Fruit fly (Drosophila melanogaster): ENCODE measurements around the gene CG15743.

Gene CG15743

DNA sequence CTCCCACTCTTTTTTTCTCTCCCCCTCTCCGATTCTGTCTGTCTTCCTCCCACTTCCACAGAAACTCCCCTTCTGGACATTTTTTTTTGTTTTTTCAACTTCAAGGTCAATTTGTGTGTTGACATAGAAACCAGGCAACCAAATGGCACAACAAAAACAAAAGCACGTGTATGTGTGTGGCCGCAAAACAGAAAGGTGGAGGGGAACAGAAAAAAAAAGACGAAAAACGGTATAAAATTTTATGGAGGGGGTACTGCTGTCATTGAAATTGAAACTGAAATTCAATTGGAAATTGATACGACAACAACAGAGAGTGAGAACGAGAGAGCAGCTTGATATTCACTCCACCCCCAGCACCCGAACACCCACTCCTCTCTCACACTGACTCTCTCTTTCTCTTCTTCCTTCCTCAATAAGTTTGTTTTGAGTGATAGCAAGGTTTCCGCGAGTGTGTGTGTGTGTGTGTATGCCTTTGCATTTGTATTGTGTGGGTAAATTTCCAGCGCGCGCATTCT is 7.0 kb upstream of the CG15743 start (continued):
- TF ChIP-seq Neu2 (GFP tag; optimal IDR thresholded peaks at IDR 0.05; ENCODE audit: borderline replicate concordance) (no peak), CG16815 (GFP tag; optimal IDR thresholded peaks at IDR 0.05) (no peak), ab (GFP tag; optimal IDR thresholded peaks at IDR 0.05) (no peak), wor (GFP tag; IDR thresholded peaks at IDR 0.05) (no peak), CG10654 (GFP tag; optimal IDR thresholded peaks at IDR 0.05) (no peak), CG2889 (GFP tag; IDR thresholded peaks at IDR 0.05) (no peak), ERR (GFP tag; optimal IDR thresholded peaks at IDR 0.05) (peak; percentile 30), Doc2 (GFP tag; IDR thresholded peaks at IDR 0.05) (no peak), CG6854 (GFP tag; optimal IDR thresholded peaks at IDR 0.05) (no peak), Pdp1 (GFP tag; optimal IDR thresholded peaks at IDR 0.05) (no peak), CG17802 (tag; optimal IDR thresholded peaks at IDR 0.05) (no peak), CG17612 (GFP tag; IDR thresholded peaks at IDR 0.05) (no peak), pfk (GFP tag; optimal IDR thresholded peaks at IDR 0.05) (no peak), Myb (GFP tag; optimal IDR thresholded peaks at IDR 0.05) (no peak), CG7357 (GFP tag; IDR thresholded peaks at IDR 0.05) (no peak), CG18476 (GFP tag; optimal IDR thresholded peaks at IDR 0.05) (no peak), repo (GFP tag; optimal IDR thresholded peaks at IDR 0.05) (no peak), tx (GFP tag; optimal IDR thresholded peaks at IDR 0.05) (no peak), CG2129 (GFP tag; IDR thresholded peaks at IDR 0.05; ENCODE audit: partially characterized antibody) (no peak), Dll (GFP tag; IDR thresholded peaks at IDR 0.05; ENCODE audit: partially characterized antibody) (no peak), dpn (GFP tag; optimal IDR thresholded peaks at IDR 0.05) (no peak), abd-A (tag; optimal IDR thresholded peaks at IDR 0.05) (peak; percentile 24), org-1 (GFP tag; optimal IDR thresholded peaks at IDR 0.05) (no peak), CG4424 (GFP tag; optimal IDR thresholded peaks at IDR 0.05) (no peak), Dip2 (GFP tag; IDR thresholded peaks at IDR 0.05) (no peak), maf-S (GFP tag; optimal IDR thresholded peaks at IDR 0.05) (no peak), CG7372 (GFP tag; IDR thresholded peaks at IDR 0.05) (no peak), CG12769 (tag; optimal IDR thresholded peaks at IDR 0.05) (peak; percentile 4), CG2199 (GFP tag; IDR thresholded peaks at IDR 0.05) (no peak), fd102C (GFP tag; optimal IDR thresholded peaks at IDR 0.05) (no peak), NC2β (GFP tag; optimal IDR thresholded peaks at IDR 0.05) (no peak), z (GFP tag; IDR thresholded peaks at IDR 0.05) (peak; percentile 65; the same call in 1 of the 3 replicates), CG7963 (GFP tag; IDR thresholded peaks at IDR 0.05; ENCODE audit: partially characterized antibody) (no peak), Usf (GFP tag; optimal IDR thresholded peaks at IDR 0.05) (no peak), CG8478 (optimal IDR thresholded peaks at IDR 0.05) (no peak), cwo (GFP tag; optimal IDR thresholded peaks at IDR 0.05) (peak; percentile 70), Awh (GFP tag; IDR thresholded peaks at IDR 0.05) (no peak), CG11504 (tag; optimal IDR thresholded peaks at IDR 0.05) (no peak), CG17829 (tag; optimal IDR thresholded peaks at IDR 0.05) (no peak), CG10267 (tag; optimal IDR thresholded peaks at IDR 0.05) (no peak), CG3407 (GFP tag; optimal IDR thresholded peaks at IDR 0.05) (no peak), sens-2 (GFP tag; IDR thresholded peaks at IDR 0.05) (no peak), Hey (tag; optimal IDR thresholded peaks at IDR 0.05) (no peak), CG1647 (GFP tag; optimal IDR thresholded peaks at IDR 0.05) (no peak), Kr (GFP tag; optimal IDR thresholded peaks at IDR 0.05) (no peak), CG4360 (GFP tag; IDR thresholded peaks at IDR 0.05) (no peak), oc (tag; optimal IDR thresholded peaks at IDR 0.05) (no peak), Camta (GFP tag; optimal IDR thresholded peaks at IDR 0.05) (no peak), kay (GFP tag; optimal IDR thresholded peaks at IDR 0.05) (no peak), lab (GFP tag; optimal IDR thresholded peaks at IDR 0.05) (peak; percentile 6), CG1792 (GFP tag; optimal IDR thresholded peaks at IDR 0.05) (no peak), Side (GFP tag; optimal IDR thresholded peaks at IDR 0.05) (no peak)

Measured in whole organism, embryonic.